Fruit fly (Drosophila melanogaster): ENCODE measurements around the gene Tango5.

DNA sequence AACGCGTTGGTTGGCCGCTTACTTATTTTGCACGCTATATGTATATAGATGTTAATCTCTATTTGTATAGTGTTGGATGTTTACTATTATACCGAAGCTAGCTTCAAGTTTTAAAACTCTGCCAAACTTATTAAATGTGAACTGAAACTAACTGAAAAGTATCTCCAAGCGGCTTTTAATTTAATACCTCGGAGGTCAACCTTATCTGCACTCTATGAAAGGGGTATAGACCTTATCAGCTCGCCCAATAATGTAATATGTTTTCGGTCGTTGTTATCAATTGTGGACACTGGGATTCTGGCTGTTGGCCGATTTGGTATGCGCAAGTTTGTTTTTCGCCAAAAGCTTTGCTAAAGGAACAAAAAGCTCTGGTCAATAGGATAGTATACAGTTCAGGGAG is 15.6 kb downstream of the Tango5 start:
- TF ChIP-seq lola (GFP tag; optimal IDR thresholded peaks at IDR 0.05), result no peak
- TF ChIP-seq tai (GFP tag; optimal IDR thresholded peaks at IDR 0.05), result no peak
- no peak for TF ChIP-seq pan (optimal IDR thresholded peaks at IDR 0.05)

Measured in whole organism, wandering third instar larva.